Worm (Caenorhabditis elegans) whole organism, L2 larva: ENCODE measurements around the gene F46H5.11.

Experiments
- F13H6.1 ChIP-seq: sonication (generic microtip); optimal IDR thresholded peaks from 2 replicates; lab custom pipeline; 2016; ENCODE audit warnings: missing genetic modification characterization, missing compliant biosample characterization
- Y55F3AM.14 ChIP-seq: fragments of 200-800 bp; sonication (Bioruptor generic); optimal IDR thresholded peaks from 2 replicates; lab custom pipeline; 2018; ENCODE audit warnings: mild to moderate bottlenecking, missing genetic modification characterization, missing compliant biosample characterization
- ZK546.5 ChIP-seq: sonication (generic microtip); optimal IDR thresholded peaks from 2 replicates; lab custom pipeline; 2017; ENCODE audit warnings: missing biosample characterization, missing genetic modification characterization
- ama-1 ChIP-seq: fragments of 150-350 bp; optimal IDR thresholded peaks from 2 replicates; lab custom pipeline; 2018; ENCODE audit warnings: inconsistent platforms
- blmp-1 ChIP-seq: sonication (generic microtip); optimal IDR thresholded peaks from 2 replicates; lab custom pipeline; 2017; ENCODE audit warnings: missing genetic modification characterization, mild to moderate bottlenecking, missing compliant biosample characterization, antibody characterized with exemption, moderate library complexity; ENCODE audit not compliant: insufficient read depth
- ceh-16 ChIP-seq: fragments of 150-350 bp; optimal IDR thresholded peaks from 2 replicates; lab custom pipeline; 2014; ENCODE audit warnings: missing biosample characterization, missing genetic modification characterization
- ceh-82 ChIP-seq: fragments of 150-350 bp; optimal IDR thresholded peaks from 2 replicates; lab custom pipeline; 2014; ENCODE audit warnings: missing biosample characterization, missing genetic modification characterization
- crh-2 ChIP-seq: sonication (generic microtip); optimal IDR thresholded peaks from 2 replicates; lab custom pipeline; 2017; ENCODE audit warnings: missing biosample characterization, missing genetic modification characterization
- dmd-4 ChIP-seq: sonication (generic microtip); optimal IDR thresholded peaks from 2 replicates; lab custom pipeline; 2017; ENCODE audit warnings: missing biosample characterization, missing genetic modification characterization
- egl-27 ChIP-seq: sonication (generic microtip); optimal IDR thresholded peaks from 3 replicates; lab custom pipeline; 2017; ENCODE audit warnings: missing biosample characterization, missing genetic modification reagents, missing genetic modification characterization
- elt-1 ChIP-seq: fragments of 150-350 bp; optimal IDR thresholded peaks from 2 replicates; lab custom pipeline; 2014; ENCODE audit warnings: missing biosample characterization, missing genetic modification characterization
- elt-3 ChIP-seq: sonication (generic microtip); optimal IDR thresholded peaks from 2 replicates; lab custom pipeline; 2017; ENCODE audit warnings: missing biosample characterization, missing genetic modification characterization
- fos-1 ChIP-seq: fragments of 150-350 bp; optimal IDR thresholded peaks from 2 replicates; lab custom pipeline; 2014; ENCODE audit warnings: missing biosample characterization, missing genetic modification characterization
- gmeb-1 ChIP-seq: fragments of 150-350 bp; optimal IDR thresholded peaks from 2 replicates; lab custom pipeline; 2014; ENCODE audit warnings: missing biosample characterization, missing genetic modification characterization
- lin-11 ChIP-seq: fragments of 150-350 bp; sonication (generic microtip); optimal IDR thresholded peaks from 2 replicates; lab custom pipeline; 2014; ENCODE audit warnings: missing biosample characterization, missing genetic modification characterization, inconsistent platforms, mixed read lengths
- mab-5 ChIP-seq: fragments of 150-350 bp; optimal IDR thresholded peaks from 2 replicates; lab custom pipeline; 2014; ENCODE audit warnings: missing biosample characterization, missing genetic modification characterization
- nhr-129 ChIP-seq: fragments of 150-350 bp; optimal IDR thresholded peaks from 2 replicates; lab custom pipeline; 2014; ENCODE audit warnings: missing biosample characterization, missing genetic modification characterization
- nhr-21 ChIP-seq: fragments of 150-350 bp; optimal IDR thresholded peaks from 2 replicates; lab custom pipeline; 2014; ENCODE audit warnings: missing biosample characterization, missing genetic modification characterization
- nhr-23 ChIP-seq: fragments of 150-350 bp; optimal IDR thresholded peaks from 2 replicates; lab custom pipeline; 2014; ENCODE audit warnings: missing biosample characterization, missing genetic modification reagents, missing genetic modification characterization
- nhr-25 ChIP-seq: fragments of 150-350 bp; sonication (generic microtip); optimal IDR thresholded peaks from 3 replicates; lab custom pipeline; 2014; ENCODE audit warnings: missing biosample characterization, missing genetic modification characterization
- skn-1 ChIP-seq: sonication (generic microtip); optimal IDR thresholded peaks from 2 replicates; lab custom pipeline; 2017; ENCODE audit warnings: missing biosample characterization, missing genetic modification characterization
- sma-3 ChIP-seq: sonication (generic microtip); optimal IDR thresholded peaks from 2 replicates; lab custom pipeline; 2016; ENCODE audit warnings: missing genetic modification reagents, missing genetic modification characterization, missing compliant biosample characterization
- sma-9 ChIP-seq, 2 experiments: fragments of 150-350 bp in 1 of 2; sonication (generic microtip) in 1 of 2; optimal IDR thresholded peaks; 2 replicates each; lab custom pipeline; 2014 to 2016; ENCODE audit warnings: missing genetic modification characterization in 2 of 2, mild to moderate bottlenecking in 1 of 2, missing biosample characterization in 1 of 2, missing compliant biosample characterization in 1 of 2, missing genetic modification reagents in 1 of 2, moderate library complexity in 1 of 2
- snpc-4 ChIP-seq: fragments of 150-350 bp; optimal IDR thresholded peaks from 2 replicates; lab custom pipeline; 2014; ENCODE audit warnings: missing biosample characterization, missing genetic modification characterization
- unc-39 ChIP-seq: fragments of 150-350 bp; optimal IDR thresholded peaks from 2 replicates; lab custom pipeline; 2014; ENCODE audit warnings: missing biosample characterization, missing genetic modification characterization
- unc-55 ChIP-seq: fragments of 150-350 bp; sonication (generic microtip); optimal IDR thresholded peaks from 3 replicates; lab custom pipeline; 2014; ENCODE audit warnings: missing biosample characterization, missing genetic modification reagents, missing genetic modification characterization
- unc-62 ChIP-seq: fragments of 150-350 bp; optimal IDR thresholded peaks from 2 replicates; lab custom pipeline; 2014; ENCODE audit warnings: missing biosample characterization, missing genetic modification reagents, missing genetic modification characterization
- ztf-11 ChIP-seq: sonication (generic microtip); optimal IDR thresholded peaks from 2 replicates; lab custom pipeline; 2017; ENCODE audit warnings: missing biosample characterization, missing genetic modification characterization

The F46H5.11 gene

DNA sequence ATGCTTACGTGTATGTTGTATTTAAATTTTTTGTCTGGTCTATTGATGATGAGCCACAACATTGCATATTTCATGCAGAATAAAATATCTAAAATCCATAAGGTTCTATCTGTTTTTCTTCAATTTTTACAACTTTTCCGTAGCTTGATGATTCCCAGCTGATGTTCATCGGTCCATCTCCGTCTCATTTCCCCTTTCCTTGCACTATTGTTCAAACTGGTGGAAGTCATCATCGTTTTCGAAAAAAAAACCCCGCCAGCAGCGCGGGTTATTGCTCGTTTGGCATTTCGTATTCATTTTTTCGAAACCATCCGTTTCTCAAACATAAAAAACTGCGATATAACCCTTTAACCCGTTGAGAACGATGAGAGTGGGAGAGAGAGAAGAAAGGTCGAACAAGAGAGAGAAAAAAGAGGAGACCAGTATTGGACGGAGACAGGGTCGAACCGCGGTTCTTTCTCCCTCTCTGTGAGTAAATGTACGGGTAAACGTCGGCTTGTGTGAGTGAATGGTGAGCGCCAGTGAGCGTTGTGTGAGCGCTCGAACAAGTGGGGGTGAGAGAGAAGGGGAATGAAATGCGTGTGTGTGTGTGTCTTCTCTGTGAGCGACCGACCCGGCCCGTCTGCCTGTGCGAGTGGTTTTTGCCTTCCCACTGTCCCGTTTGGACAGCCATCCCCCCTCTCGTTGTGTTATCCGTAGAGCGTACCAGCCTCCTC, 7.1 kb downstream of the F46H5.11 start (continued):
- TF ChIP-seq ZK546.5 (tag; lab: Kevin White, UChicago) = no peak
- no peak for TF ChIP-seq nhr-23 (tag; lab: Kevin White, UChicago)
- TF ChIP-seq F13H6.1 (tag; lab: Kevin White, UChicago) = peak; percentile 97
- TF ChIP-seq nhr-25 (tag; lab: Kevin White, UChicago) = peak; percentile 93
- TF ChIP-seq, all 48 proteins: peak for 31

ce11 chrX:7260327-7261019, 11.4 kb downstream of the F46H5.11 start, which contains the start of gene lact-1:
lact-1 (minus strand) TSS chrX:7260377.
- TF ChIP-seq blmp-1 (tag; lab: Kevin White, UChicago) (no peak), dmd-4 (tag; lab: Kevin White, UChicago) (no peak), sma-3 (no peak), ama-1 (lab: Kevin White, UChicago) (no peak), fos-1 (tag; lab: Kevin White, UChicago) (peak; percentile 0)

DNA sequence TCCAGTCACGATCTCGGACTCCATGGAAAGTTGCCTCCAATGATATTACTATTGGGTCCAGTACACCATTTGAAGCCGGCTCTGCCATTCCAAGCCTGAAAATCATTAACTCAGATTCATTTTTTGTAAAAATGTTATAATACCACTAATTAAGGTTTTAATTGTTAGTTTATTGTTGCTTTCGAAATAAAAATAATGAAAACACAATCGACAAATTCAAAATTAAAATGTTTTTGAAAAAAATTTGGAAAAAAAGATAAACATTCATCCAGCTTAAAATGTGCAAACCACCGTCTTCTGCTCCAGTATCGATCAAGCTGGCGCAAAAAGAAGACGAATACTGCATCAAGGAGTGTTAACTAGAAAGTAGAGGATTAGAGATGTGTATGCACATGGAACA, 15.0 kb downstream of the F46H5.11 start, which contains the start of gene F46H5.5:
F46H5.5 (minus strand) TSS at position 101 of the 400 bp plus-strand sequence.
- TF ChIP-seq ztf-11 (no peak), unc-62 (GFP tag; lab: Kevin White, UChicago) (no peak), unc-55 (GFP tag; lab: Kevin White, UChicago) (peak; percentile 64), blmp-1 (tag; lab: Kevin White, UChicago) (no peak)

DNA sequence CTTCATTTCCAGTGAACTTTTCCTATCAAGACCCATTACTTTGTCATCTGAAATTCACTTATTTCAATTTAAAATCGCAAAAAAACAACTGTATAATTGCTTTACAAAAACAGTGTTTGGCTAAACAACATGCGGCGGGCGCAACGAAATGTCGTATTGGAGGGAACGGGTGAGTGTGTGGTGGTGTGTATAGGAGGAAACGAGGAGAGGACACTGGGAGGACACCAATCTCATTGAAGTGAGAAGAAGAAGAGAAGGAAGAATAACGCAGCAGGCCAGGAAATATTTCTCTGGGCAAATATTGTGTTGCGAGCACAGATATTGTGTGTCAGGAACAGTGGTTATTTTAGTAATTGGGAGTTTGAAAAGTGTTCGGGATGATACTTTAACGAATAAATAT, 17.3 kb downstream of the F46H5.11 start, which contains the start of gene F46H5.4:
F46H5.4 (minus strand) TSS at position 53 of the 400 bp plus-strand sequence.
- TF ChIP-seq egl-27 (tag; lab: Kevin White, UChicago) (no peak), mab-5 (tag; lab: Kevin White, UChicago) (no peak), unc-55 (GFP tag; lab: Kevin White, UChicago) (peak; percentile 32), skn-1 (no peak), gmeb-1 (tag; lab: Kevin White, UChicago) (no peak), unc-39 (tag; lab: Kevin White, UChicago) (no peak), ceh-82 (tag; lab: Kevin White, UChicago) (no peak), nhr-129 (peak; percentile 47)

DNA sequence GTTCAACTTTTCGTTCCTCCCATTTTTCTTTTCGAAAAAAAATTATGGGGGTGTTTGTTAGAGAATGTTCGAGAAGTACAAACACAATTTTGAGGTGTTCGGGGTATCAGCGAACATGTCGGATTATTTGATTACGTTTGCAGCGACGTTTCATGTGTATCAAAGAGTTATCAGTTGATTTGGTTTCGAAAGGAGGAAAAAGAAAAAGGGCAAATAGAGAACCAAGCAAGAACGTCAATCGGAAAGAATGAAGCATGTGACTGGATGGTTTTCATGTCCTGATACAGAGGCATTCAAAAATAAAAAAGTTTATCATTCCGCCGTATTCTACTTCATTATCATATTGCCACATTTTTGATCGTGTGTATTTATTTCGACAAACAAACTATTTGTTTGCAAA, 27.1 kb downstream of the F46H5.11 start:
- peak; percentile 60 for TF ChIP-seq F13H6.1 (tag; lab: Kevin White, UChicago)
- no peak for TF ChIP-seq elt-1
- TF ChIP-seq sma-3 = peak; percentile 37
- peak; percentile 61 for TF ChIP-seq fos-1 (tag; lab: Kevin White, UChicago)
- peak; percentile 66 for TF ChIP-seq sma-9 (GFP tag; optimal IDR thresholded peaks at IDR 0.05; lab: Kevin White, UChicago)
- TF ChIP-seq sma-9 (tag; optimal IDR thresholded peaks at IDR 0.05; lab: Kevin White, UChicago) = no peak
- no peak for TF ChIP-seq snpc-4 (tag; lab: Kevin White, UChicago)
- TF ChIP-seq gmeb-1 (tag; lab: Kevin White, UChicago) = peak; percentile 60
- TF ChIP-seq crh-2 = peak; percentile 71
- no peak for TF ChIP-seq lin-11
- no peak for TF ChIP-seq ceh-16
- no peak for TF ChIP-seq mab-5 (tag; lab: Kevin White, UChicago)

DNA sequence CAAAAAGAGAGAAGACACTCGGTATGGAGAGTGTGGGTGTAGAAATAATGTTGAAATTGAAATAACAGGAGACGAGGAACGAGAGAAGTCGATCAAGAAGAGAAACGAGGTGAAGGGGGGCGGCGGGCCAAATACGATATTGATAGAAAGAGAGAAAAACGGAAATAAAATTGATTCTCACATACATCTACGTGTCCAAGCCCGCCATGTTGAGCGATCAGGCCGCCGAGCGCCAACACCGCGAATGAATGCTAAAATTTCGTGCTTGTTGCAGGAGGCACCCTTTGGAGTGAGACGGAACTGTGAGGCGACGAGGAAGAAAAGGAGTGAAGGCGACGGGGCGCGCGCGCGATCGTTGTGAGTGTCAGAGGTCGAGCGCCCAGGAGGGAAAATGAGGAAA, 29.0 kb downstream of the F46H5.11 start, which contains the start of gene F46H5.7:
F46H5.7 (minus strand) TSS at position 106 of the 400 bp plus-strand sequence.
- no peak for TF ChIP-seq Y55F3AM.14
- TF ChIP-seq sma-9 (GFP tag; optimal IDR thresholded peaks at IDR 0.05; lab: Kevin White, UChicago) = peak; percentile 26
- no peak for TF ChIP-seq sma-9 (tag; optimal IDR thresholded peaks at IDR 0.05; lab: Kevin White, UChicago)
- TF ChIP-seq egl-27 (tag; lab: Kevin White, UChicago) = no peak
- TF ChIP-seq sma-3 = peak; percentile 3

DNA sequence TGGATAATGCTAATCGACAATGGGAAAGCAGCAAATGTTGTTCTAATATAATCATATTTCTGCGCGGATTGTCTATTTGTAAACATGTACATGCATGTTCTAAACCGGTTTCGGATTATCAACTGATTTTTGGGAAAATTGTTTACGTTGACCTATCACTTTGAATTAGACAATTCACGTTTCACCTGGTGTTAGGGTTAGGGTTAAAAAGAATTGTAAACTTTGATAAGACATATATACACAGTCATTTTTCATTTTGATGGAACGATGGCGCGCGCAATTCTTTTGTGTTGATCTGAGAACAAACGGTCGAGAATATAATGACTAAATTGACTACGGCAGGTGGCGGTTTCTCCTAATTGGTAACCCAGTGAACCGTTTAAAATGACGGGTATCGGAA, 29.7 kb downstream of the F46H5.11 start:
- TF ChIP-seq egl-27 (tag; lab: Kevin White, UChicago) = no peak
- TF ChIP-seq skn-1 = no peak
- peak; percentile 55 for TF ChIP-seq nhr-25 (tag; lab: Kevin White, UChicago)
- TF ChIP-seq sma-9 (GFP tag; optimal IDR thresholded peaks at IDR 0.05; lab: Kevin White, UChicago) = peak; percentile 57
- TF ChIP-seq sma-9 (tag; optimal IDR thresholded peaks at IDR 0.05; lab: Kevin White, UChicago) = no peak
- peak; percentile 27 for TF ChIP-seq crh-2
- peak; percentile 81 for TF ChIP-seq sma-3
- TF ChIP-seq dmd-4 (tag; lab: Kevin White, UChicago) = no peak
- no peak for TF ChIP-seq unc-39 (tag; lab: Kevin White, UChicago)
- peak; percentile 1 for TF ChIP-seq gmeb-1 (tag; lab: Kevin White, UChicago)
- TF ChIP-seq nhr-21 (tag; lab: Kevin White, UChicago) = peak; percentile 59
- TF ChIP-seq elt-3 (tag; lab: Kevin White, UChicago) = no peak
